Worm (Caenorhabditis elegans): ENCODE measurements around the gene R166.3.
A peak's percentile ranks its signal among the peaks of the same experiment; 100 is the strongest.

R166.3 gene

ce11 chrII:10543457-10544137 is 4.5 kb upstream of the R166.3 start:
- TF ChIP-seq nhr-11 (tag; optimal IDR thresholded peaks at IDR 0.05): peak; percentile 1
- no peak for TF ChIP-seq nhr-232 (tag; optimal IDR thresholded peaks at IDR 0.05)

- TF ChIP-seq madf-2 (tag; optimal IDR thresholded peaks at IDR 0.05) (no peak), pqm-1 (tag; optimal IDR thresholded peaks at IDR 0.05) (no peak), C08G9.2 (tag; optimal IDR thresholded peaks at IDR 0.05) (no peak), npax-4 (tag; optimal IDR thresholded peaks at IDR 0.05) (no peak), sox-4 (tag; optimal IDR thresholded peaks at IDR 0.05) (no peak), pros-1 (tag; optimal IDR thresholded peaks at IDR 0.05) (no peak), lin-11 (tag; optimal IDR thresholded peaks at IDR 0.05) (no peak), pat-9 (tag; optimal IDR thresholded peaks at IDR 0.05) (no peak), ref-2 (tag; optimal IDR thresholded peaks at IDR 0.05) (no peak), eyg-1 (tag; optimal IDR thresholded peaks at IDR 0.05) (no peak), Y22D7AL.16 (tag; optimal IDR thresholded peaks at IDR 0.05) (no peak), elt-2 (tag; optimal IDR thresholded peaks at IDR 0.05) (no peak), che-1 (tag; optimal IDR thresholded peaks at IDR 0.05) (no peak), unc-55 (GFP tag; optimal IDR thresholded peaks at IDR 0.05) (no peak), syd-9 (tag; optimal IDR thresholded peaks at IDR 0.05) (no peak), ceh-30 (tag; optimal IDR thresholded peaks at IDR 0.05) (no peak), nhr-11 (tag; optimal IDR thresholded peaks at IDR 0.05) (no peak), T23F11.4 (GFP tag; optimal IDR thresholded peaks at IDR 0.05) (no peak), hlh-30 (tag; optimal IDR thresholded peaks at IDR 0.05; ENCODE audit: insufficient read depth) (no peak), odd-2 (tag; optimal IDR thresholded peaks at IDR 0.05) (no peak)
Measured at ce11 chrII:10542654-10543456, 3.7 kb upstream of the R166.3 start.

ce11 chrII:10541923-10542486 is 2.9 kb upstream of the R166.3 start, which contains the start of gene pro-1:
Gene pro-1 (minus strand): TSS chrII:10541996.
- TF ChIP-seq ceh-14 (tag; optimal IDR thresholded peaks at IDR 0.05) (no peak), ceh-19 (GFP tag; optimal IDR thresholded peaks at IDR 0.05) (no peak), gmeb-2 (tag; optimal IDR thresholded peaks at IDR 0.05) (peak; percentile 45), elt-4 (tag; optimal IDR thresholded peaks at IDR 0.05) (no peak), dve-1 (tag; optimal IDR thresholded peaks at IDR 0.05) (peak; percentile 19), hlh-30 (tag; optimal IDR thresholded peaks at IDR 0.05; ENCODE audit: insufficient read depth) (no peak), nhr-11 (tag; optimal IDR thresholded peaks at IDR 0.05) (no peak), sox-2 (GFP tag; IDR thresholded peaks at IDR 0.05) (no peak), ceh-24 (tag; optimal IDR thresholded peaks at IDR 0.05) (no peak), nhr-232 (tag; optimal IDR thresholded peaks at IDR 0.05) (no peak), unc-86 (tag; optimal IDR thresholded peaks at IDR 0.05) (no peak), odd-2 (tag; optimal IDR thresholded peaks at IDR 0.05) (no peak), pax-1 (tag; optimal IDR thresholded peaks at IDR 0.05) (peak; percentile 62), ceh-30 (tag; optimal IDR thresholded peaks at IDR 0.05) (no peak), fkh-6 (tag; optimal IDR thresholded peaks at IDR 0.05) (no peak), ahr-1 (tag; optimal IDR thresholded peaks at IDR 0.05) (no peak), ztf-16 (tag; optimal IDR thresholded peaks at IDR 0.05) (no peak), ceh-34 (tag; optimal IDR thresholded peaks at IDR 0.05) (no peak), hlh-8 (tag; optimal IDR thresholded peaks at IDR 0.05) (no peak), hlh-6 (tag; optimal IDR thresholded peaks at IDR 0.05) (no peak), mec-3 (tag; optimal IDR thresholded peaks at IDR 0.05; ENCODE audit: borderline replicate concordance) (no peak), ceh-48 (tag; optimal IDR thresholded peaks at IDR 0.05) (no peak), dmd-4 (tag; optimal IDR thresholded peaks at IDR 0.05; ENCODE audit: borderline replicate concordance) (no peak), pat-9 (tag; optimal IDR thresholded peaks at IDR 0.05) (no peak), sox-4 (tag; optimal IDR thresholded peaks at IDR 0.05) (no peak), pag-3 (tag; optimal IDR thresholded peaks at IDR 0.05; ENCODE audit: borderline replicate concordance) (no peak), syd-9 (tag; optimal IDR thresholded peaks at IDR 0.05) (no peak), K02D7.2 (tag; optimal IDR thresholded peaks at IDR 0.05) (no peak), ceh-18 (tag; optimal IDR thresholded peaks at IDR 0.05) (no peak), npax-4 (tag; optimal IDR thresholded peaks at IDR 0.05) (no peak), K09A11.1 (tag; optimal IDR thresholded peaks at IDR 0.05; ENCODE audit: insufficient read depth) (no peak), ama-1 (optimal IDR thresholded peaks at IDR 0.05) (peak; percentile 82), hlh-15 (tag; optimal IDR thresholded peaks at IDR 0.05) (no peak), madf-2 (tag; optimal IDR thresholded peaks at IDR 0.05) (no peak), zip-5 (tag; optimal IDR thresholded peaks at IDR 0.05) (no peak)
